Fruit fly (Drosophila melanogaster) whole organism, embryonic: ENCODE measurements around the gene CG5509.

Source experiments
- Adf1 ChIP-seq: fragments of 200-800 bp; sonication (Bioruptor generic); IDR thresholded peaks from 2 replicates; pipeline ENCODE4 v1.3.6; 2022; ENCODE audit warnings: missing biosample characterization, missing genetic modification characterization
- BEAF-32 ChIP-seq: fragments of 200-800 bp; sonication (Bioruptor generic); optimal IDR thresholded peaks from 3 replicates; lab custom pipeline; 2017; ENCODE audit warnings: missing biosample characterization, missing genetic modification characterization, mild to moderate bottlenecking, moderate library complexity, missing genetic modification reagents
- CG10431 ChIP-seq: fragments of 200-800 bp; sonication (Bioruptor generic); optimal IDR thresholded peaks from 3 replicates; lab custom pipeline; 2018; ENCODE audit warnings: missing biosample characterization, mild to moderate bottlenecking, missing genetic modification characterization
- CG11398 ChIP-seq: fragments of 200-800 bp; sonication (Bioruptor generic); optimal IDR thresholded peaks from 2 replicates; lab custom pipeline; 2016; ENCODE audit warnings: missing biosample characterization, missing genetic modification characterization
- CG1233 ChIP-seq: fragments of 200-800 bp; sonication (Bioruptor generic); optimal IDR thresholded peaks from 4 replicates; lab custom pipeline; 2018; ENCODE audit warnings: missing biosample characterization, mild to moderate bottlenecking, missing genetic modification characterization
- CG13775 ChIP-seq: fragments of 200-800 bp; sonication (Bioruptor generic); optimal IDR thresholded peaks from 3 replicates; lab custom pipeline; 2017; ENCODE audit warnings: missing biosample characterization, mild to moderate bottlenecking, missing genetic modification characterization
- CG13894 ChIP-seq: fragments of 200-800 bp; sonication (Bioruptor generic); optimal IDR thresholded peaks from 3 replicates; lab custom pipeline; 2018; ENCODE audit warnings: missing biosample characterization, mild to moderate bottlenecking, missing genetic modification characterization, moderate library complexity
- CG14014 ChIP-seq: fragments of 200-800 bp; sonication (Bioruptor generic); IDR thresholded peaks from 2 replicates; pipeline ENCODE4 v1.3.6; 2022; ENCODE audit warnings: missing biosample characterization, missing genetic modification characterization
- CG15514 ChIP-seq: fragments of 200-800 bp; sonication (Bioruptor generic); optimal IDR thresholded peaks from 3 replicates; lab custom pipeline; 2017; ENCODE audit warnings: missing biosample characterization, missing genetic modification characterization, mild to moderate bottlenecking, moderate library complexity, missing genetic modification reagents
- CG1647 ChIP-seq: fragments of 200-800 bp; sonication (Bioruptor generic); optimal IDR thresholded peaks from 3 replicates; lab custom pipeline; 2016; ENCODE audit warnings: missing biosample characterization, missing genetic modification characterization
- CG17829 ChIP-seq: fragments of 200-800 bp; optimal IDR thresholded peaks from 2 replicates; lab custom pipeline; 2019; ENCODE audit warnings: missing biosample characterization, mild to moderate bottlenecking, missing genetic modification characterization, moderate library complexity
- CG18619 ChIP-seq: fragments of 200-800 bp; sonication (Bioruptor generic); optimal IDR thresholded peaks from 3 replicates; lab custom pipeline; 2017; ENCODE audit warnings: missing biosample characterization, mild to moderate bottlenecking, missing genetic modification characterization
- CG2889 ChIP-seq: fragments of 200-800 bp; sonication (Bioruptor generic); IDR thresholded peaks from 3 replicates; pipeline ENCODE4 v1.3.6; 2022; ENCODE audit warnings: missing biosample characterization, missing genetic modification characterization
- CG32532 ChIP-seq: fragments of 200-800 bp; sonication (Bioruptor generic); IDR thresholded peaks from 2 replicates; pipeline ENCODE4 v1.3.6; 2022; ENCODE audit warnings: missing biosample characterization, missing genetic modification characterization
- CG32772 ChIP-seq: fragments of 200-800 bp; sonication (Bioruptor generic); IDR thresholded peaks from 2 replicates; pipeline ENCODE4 v1.3.6; 2022; ENCODE audit warnings: missing biosample characterization, missing genetic modification characterization
- CG4617 ChIP-seq: fragments of 200-800 bp; sonication (Bioruptor generic); optimal IDR thresholded peaks from 3 replicates; lab custom pipeline; 2016; ENCODE audit warnings: missing biosample characterization, missing genetic modification characterization, borderline replicate concordance
- CG4820 ChIP-seq: fragments of 200-800 bp; sonication (Bioruptor generic); optimal IDR thresholded peaks from 3 replicates; lab custom pipeline; 2016; ENCODE audit warnings: missing biosample characterization, missing genetic modification characterization
- CG5245 ChIP-seq: fragments of 200-800 bp; sonication (Bioruptor generic); optimal IDR thresholded peaks from 3 replicates; lab custom pipeline; 2016; ENCODE audit warnings: missing biosample characterization, missing genetic modification characterization
- CG6272 ChIP-seq: fragments of 200-800 bp; sonication (Bioruptor generic); IDR thresholded peaks from 2 replicates; pipeline ENCODE4 v1.3.6; 2022; ENCODE audit warnings: missing biosample characterization, missing genetic modification characterization
- CG6654 ChIP-seq: fragments of 200-800 bp; sonication (Bioruptor generic); optimal IDR thresholded peaks from 2 replicates; lab custom pipeline; 2017; ENCODE audit warnings: missing biosample characterization, mild to moderate bottlenecking, missing genetic modification characterization
- CG7987 ChIP-seq: fragments of 200-800 bp; sonication (Bioruptor generic); optimal IDR thresholded peaks from 2 replicates; lab custom pipeline; 2018; ENCODE audit warnings: missing biosample characterization, mild to moderate bottlenecking, missing genetic modification characterization, moderate library complexity
- CG9797 ChIP-seq: fragments of 200-800 bp; sonication (Bioruptor generic); optimal IDR thresholded peaks from 3 replicates; lab custom pipeline; 2018; ENCODE audit warnings: missing biosample characterization, mild to moderate bottlenecking, missing genetic modification characterization
- CG9932 ChIP-seq: fragments of 200-800 bp; sonication (Bioruptor generic); IDR thresholded peaks from 2 replicates; pipeline ENCODE4 v1.3.6; 2022; ENCODE audit warnings: missing biosample characterization, missing genetic modification characterization
- Dbx ChIP-seq: fragments of 200-800 bp; sonication (Bioruptor generic); IDR thresholded peaks from 3 replicates; pipeline ENCODE4 v1.3.6; 2022; ENCODE audit warnings: missing biosample characterization, missing genetic modification characterization
- Dek ChIP-seq: fragments of 200-800 bp; sonication (Bioruptor generic); optimal IDR thresholded peaks from 3 replicates; lab custom pipeline; 2019; ENCODE audit warnings: missing biosample characterization, mild to moderate bottlenecking, missing genetic modification characterization, moderate library complexity
- Gug ChIP-seq: fragments of 200-800 bp; sonication (Bioruptor generic); IDR thresholded peaks from 4 replicates; pipeline ENCODE4 v1.3.6; 2022; ENCODE audit warnings: missing biosample characterization, missing genetic modification characterization
- HmgD ChIP-seq: fragments of 200-800 bp; sonication (Bioruptor generic); optimal IDR thresholded peaks from 3 replicates; lab custom pipeline; 2016; ENCODE audit warnings: missing biosample characterization, missing genetic modification characterization
- Ravus ChIP-seq: fragments of 200-800 bp; sonication (Bioruptor generic); IDR thresholded peaks from 2 replicates; pipeline ENCODE4 v1.3.6; 2022; ENCODE audit warnings: missing biosample characterization, missing genetic modification characterization
- Rx ChIP-seq: fragments of 200-800 bp; sonication (Bioruptor generic); IDR thresholded peaks from 2 replicates; pipeline ENCODE4 v1.3.6; 2022; ENCODE audit warnings: missing biosample characterization, missing genetic modification characterization
- Trl ChIP-seq, 3 experiments: fragments of >200 bp in 2 of 3; fragments of 200-800 bp in 1 of 3; sonication (Bioruptor generic) in 1 of 3; optimal IDR thresholded peaks; 2 replicates in 1 of 3; 3 replicates in 2 of 3; lab custom pipeline; 2016 to 2017; ENCODE audit warnings: missing biosample characterization in 1 of 3, missing genetic modification characterization in 1 of 3
- Usf ChIP-seq: fragments of 200-800 bp; sonication (Bioruptor generic); optimal IDR thresholded peaks from 2 replicates; lab custom pipeline; 2017; ENCODE audit warnings: missing genotype, missing biosample characterization, missing genetic modification characterization
- YL-1 ChIP-seq: fragments of 200-800 bp; sonication (Bioruptor generic); optimal IDR thresholded peaks from 3 replicates; lab custom pipeline; 2017; ENCODE audit warnings: missing biosample characterization, mild to moderate bottlenecking, missing genetic modification characterization
- ab ChIP-seq: fragments of 200-800 bp; sonication (Bioruptor generic); optimal IDR thresholded peaks from 2 replicates; lab custom pipeline; 2016; ENCODE audit warnings: missing biosample characterization, missing genetic modification characterization
- caup ChIP-seq: fragments of 200-800 bp; sonication (Bioruptor generic); optimal IDR thresholded peaks from 3 replicates; lab custom pipeline; 2017; ENCODE audit warnings: missing biosample characterization, mild to moderate bottlenecking, missing genetic modification characterization, moderate library complexity; ENCODE audit not compliant: severe bottlenecking
- crc ChIP-seq: fragments of 200-800 bp; sonication (Bioruptor generic); optimal IDR thresholded peaks from 2 replicates; lab custom pipeline; 2016; ENCODE audit warnings: missing biosample characterization, missing genetic modification characterization
- cwo ChIP-seq: fragments of 200-800 bp; sonication (Bioruptor generic); optimal IDR thresholded peaks from 3 replicates; lab custom pipeline; 2017; ENCODE audit warnings: missing biosample characterization, missing genetic modification characterization, mild to moderate bottlenecking, moderate library complexity, missing genetic modification reagents
- dm ChIP-seq: fragments of 200-800 bp; sonication (Bioruptor generic); optimal IDR thresholded peaks from 3 replicates; lab custom pipeline; 2016; ENCODE audit warnings: missing biosample characterization, missing genetic modification characterization
- dmrt99B ChIP-seq: fragments of 200-800 bp; sonication (Bioruptor generic); optimal IDR thresholded peaks from 2 replicates; lab custom pipeline; 2018; ENCODE audit warnings: missing biosample characterization, mild to moderate bottlenecking, missing genetic modification characterization, moderate library complexity
- gce ChIP-seq: fragments of 200-800 bp; sonication (Bioruptor generic); IDR thresholded peaks from 3 replicates; pipeline ENCODE4 v1.3.6; 2022; ENCODE audit warnings: missing biosample characterization, missing genetic modification characterization
- gfzf ChIP-seq: fragments of 200-800 bp; sonication (Bioruptor generic); optimal IDR thresholded peaks from 2 replicates; lab custom pipeline; 2016; ENCODE audit warnings: missing biosample characterization, mild to moderate bottlenecking, missing genetic modification characterization, moderate library complexity
- grn ChIP-seq: fragments of 200-800 bp; sonication (Bioruptor generic); optimal IDR thresholded peaks from 3 replicates; lab custom pipeline; 2017; ENCODE audit warnings: missing biosample characterization, missing genetic modification characterization
- gt ChIP-seq: fragments of 200-800 bp; sonication (Bioruptor generic); IDR thresholded peaks from 2 replicates; pipeline ENCODE4 v1.3.6; 2022; ENCODE audit warnings: missing biosample characterization, missing genetic modification characterization
- her ChIP-seq: fragments of 200-800 bp; sonication (Bioruptor generic); optimal IDR thresholded peaks from 2 replicates; lab custom pipeline; 2016; ENCODE audit warnings: missing biosample characterization, missing genetic modification characterization
- kah ChIP-seq: fragments of 200-800 bp; sonication (Bioruptor generic); optimal IDR thresholded peaks from 2 replicates; lab custom pipeline; 2018; ENCODE audit warnings: missing biosample characterization, mild to moderate bottlenecking, missing genetic modification characterization
- pros ChIP-seq: fragments of 200-800 bp; sonication (Bioruptor generic); optimal IDR thresholded peaks from 3 replicates; lab custom pipeline; 2019; ENCODE audit warnings: missing biosample characterization, mild to moderate bottlenecking, missing genetic modification characterization, moderate library complexity
- rib ChIP-seq: fragments of 200-800 bp; sonication (Bioruptor generic); IDR thresholded peaks from 2 replicates; pipeline ENCODE4 v1.3.6; 2022; ENCODE audit warnings: missing biosample characterization, missing genetic modification characterization
- ro ChIP-seq: fragments of 200-800 bp; sonication (Bioruptor generic); IDR thresholded peaks from 2 replicates; pipeline ENCODE4 v1.3.6; 2022; ENCODE audit warnings: missing biosample characterization, missing genetic modification characterization
- sens ChIP-seq: fragments of 200-800 bp; sonication (Bioruptor generic); peaks from one replicate; lab custom pipeline; 2016; ENCODE audit warnings: missing biosample characterization, missing genetic modification characterization
- sqz ChIP-seq: fragments of 200-800 bp; sonication (Bioruptor generic); optimal IDR thresholded peaks from 3 replicates; lab custom pipeline; 2018; ENCODE audit warnings: missing biosample characterization, mild to moderate bottlenecking, missing genetic modification characterization
- toy ChIP-seq: fragments of 200-800 bp; sonication (Bioruptor generic); IDR thresholded peaks from 2 replicates; pipeline ENCODE4 v1.3.6; 2022; ENCODE audit warnings: missing biosample characterization, missing genetic modification characterization
- zen2 ChIP-seq: fragments of 200-800 bp; sonication (Bioruptor generic); IDR thresholded peaks from 3 replicates; pipeline ENCODE4 v1.3.6; 2022; ENCODE audit warnings: missing biosample characterization, missing genetic modification characterization; ENCODE audit not compliant: partially characterized antibody

Gene CG5509

DNA sequence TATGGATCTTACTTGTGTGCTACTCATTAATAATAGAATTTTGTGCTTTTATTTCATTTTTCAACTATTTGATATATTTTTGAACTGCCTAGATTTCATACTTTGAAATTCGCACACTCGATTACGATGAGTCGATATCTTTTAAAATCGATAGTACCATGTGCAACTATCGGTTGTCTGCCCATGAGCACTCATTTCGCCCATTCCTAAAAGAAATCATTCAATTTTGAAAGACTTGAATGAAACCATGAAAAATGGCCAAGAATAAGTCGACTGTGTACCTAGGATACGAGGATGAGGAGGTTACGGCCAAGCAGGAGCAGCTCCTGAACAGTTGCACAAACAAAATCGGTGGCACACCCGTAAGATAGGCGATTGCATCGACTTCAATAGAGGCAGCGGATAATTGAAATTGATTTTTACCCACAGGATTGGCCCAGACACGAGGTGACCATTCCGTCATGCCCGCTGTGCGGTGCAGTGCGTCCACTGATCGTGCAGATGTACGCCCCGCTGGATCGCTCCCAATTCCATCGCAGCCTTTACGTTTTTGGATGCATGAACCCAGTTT lies 4.2 kb downstream of the CG5509 start, which contains the start of gene trus (continued):
- no peak for TF ChIP-seq her
- no peak for TF ChIP-seq CG1647 (GFP tag; lab: Kevin White, UChicago)
- peak; percentile 24 for TF ChIP-seq gfzf (GFP tag; lab: Kevin White, UChicago)
- peak; percentile 46 for TF ChIP-seq CG15514 (GFP tag; lab: Kevin White, UChicago)
- TF ChIP-seq CG6654: no peak
- no peak for TF ChIP-seq pros (GFP tag; lab: Kevin White, UChicago)
- TF ChIP-seq crc (GFP tag; lab: Kevin White, UChicago): no peak
- peak; percentile 4 for TF ChIP-seq CG17829 (tag; lab: Kevin White, UChicago)
- TF ChIP-seq CG9932 (GFP tag; lab: Robert Waterston, UW): no peak
- TF ChIP-seq sqz: no peak
- TF ChIP-seq CG10431 (GFP tag; lab: Kevin White, UChicago): no peak
- peak; percentile 55 for TF ChIP-seq YL-1
- no peak for TF ChIP-seq CG7987
- TF ChIP-seq ro (GFP tag; lab: Robert Waterston, UW): no peak
- 0 out of 2 replicates have a peak, but pooled peaks have one; percentile 8 for TF ChIP-seq rib
- no peak for TF ChIP-seq CG32772
- no peak for TF ChIP-seq CG6272
- peak; percentile 11 for TF ChIP-seq dm (GFP tag; lab: Kevin White, UChicago)
- no peak for TF ChIP-seq Trl (optimal IDR thresholded peaks at IDR 0.05; lab: Kevin White, UChicago)
- no peak for TF ChIP-seq Trl (GFP tag; optimal IDR thresholded peaks at IDR 0.05; lab: Kevin White, UChicago)
- TF ChIP-seq CG18619 (GFP tag; lab: Kevin White, UChicago): no peak
- TF ChIP-seq CG11398 (GFP tag; lab: Kevin White, UChicago): no peak
- TF ChIP-seq CG32532: no peak
- no peak for TF ChIP-seq Dek
- no peak for TF ChIP-seq Ravus (GFP tag; lab: Robert Waterston, UW)
- no peak for TF ChIP-seq cwo (GFP tag; lab: Kevin White, UChicago)
- no peak for TF ChIP-seq sens
- TF ChIP-seq CG4617 (GFP tag; lab: Kevin White, UChicago): peak; percentile 50
- TF ChIP-seq caup: no peak
- no peak for TF ChIP-seq Adf1 (GFP tag; lab: Robert Waterston, UW)
- no peak for TF ChIP-seq CG4820 (GFP tag; lab: Kevin White, UChicago)
- no peak for TF ChIP-seq CG2889 (GFP tag; lab: Robert Waterston, UW)
- TF ChIP-seq CG9797 (GFP tag; lab: Kevin White, UChicago): no peak
- TF ChIP-seq grn (GFP tag; lab: Kevin White, UChicago): no peak
- no peak for TF ChIP-seq Gug (GFP tag; lab: Robert Waterston, UW)
- TF ChIP-seq CG13775 (GFP tag; lab: Kevin White, UChicago): no peak
- no peak for TF ChIP-seq Usf (GFP tag; lab: Kevin White, UChicago)
- no peak for TF ChIP-seq CG14014 (GFP tag; lab: Robert Waterston, UW)
- no peak for TF ChIP-seq HmgD
- TF ChIP-seq BEAF-32 (GFP tag; lab: Kevin White, UChicago): peak; percentile 83
- no peak for TF ChIP-seq dmrt99B
- TF ChIP-seq gt: no peak
- no peak for TF ChIP-seq Rx (GFP tag; lab: Robert Waterston, UW)
- no peak for TF ChIP-seq ab (GFP tag; lab: Kevin White, UChicago)
- peak; percentile 85 for TF ChIP-seq zen2 (GFP tag; lab: Robert Waterston, UW)
- no peak for TF ChIP-seq gce (GFP tag; lab: Robert Waterston, UW)
- TF ChIP-seq kah (GFP tag; lab: Kevin White, UChicago): no peak
- TF ChIP-seq CG1233 (GFP tag; lab: Kevin White, UChicago): no peak
- no peak for TF ChIP-seq toy
- no peak for TF ChIP-seq CG5245 (GFP tag; lab: Kevin White, UChicago)
- no peak for TF ChIP-seq Dbx (GFP tag; lab: Robert Waterston, UW)
- TF ChIP-seq CG13894: no peak
